Worm (Caenorhabditis elegans) whole organism, L4/young adult: ENCODE results near the gene sas-5.

Experiments
- W03F9.2 ChIP-seq: fragments of 150-350 bp; optimal IDR thresholded peaks from 2 replicates; lab custom pipeline; 2014; ENCODE audit warnings: missing biosample characterization, missing genetic modification characterization
- dao-5 ChIP-seq: sonication (generic microtip); optimal IDR thresholded peaks from 2 replicates; lab custom pipeline; 2016; ENCODE audit warnings: missing genotype, missing genetic modification characterization, moderate library complexity, missing compliant biosample characterization
- him-1 ChIP-seq: sonication (generic microtip); optimal IDR thresholded peaks from 2 replicates; lab custom pipeline; 2016; ENCODE audit warnings: missing genotype, missing genetic modification reagents, missing genetic modification characterization, missing compliant biosample characterization

sas-5 gene

ce11 chrV:11604484-11604883 lies 6.1 kb upstream of the sas-5 start, which contains the start of gene dhs-20:
Gene dhs-20 (minus strand): TSS chrV:11604563.
- no peak for TF ChIP-seq W03F9.2
- TF ChIP-seq dao-5 = no peak
- no peak for TF ChIP-seq him-1

ce11 chrV:11605227-11605626 lies 5.3 kb upstream of the sas-5 start:
- no peak for TF ChIP-seq him-1
- TF ChIP-seq dao-5 = no peak
- no peak for TF ChIP-seq W03F9.2

- TF ChIP-seq W03F9.2 (no peak), him-1 (no peak), dao-5 (no peak)
Measured at ce11 chrV:11606424-11606823, 4.1 kb upstream of the sas-5 start, which contains the start of gene idpp-16. Gene idpp-16 (minus strand): TSS chrV:11606524.

ce11 chrV:11610049-11610448 lies 488 bp upstream of the sas-5 start, which contains the start of gene piit-1:
Gene piit-1 (minus strand): TSS chrV:11610149.
- TF ChIP-seq him-1 (no peak), W03F9.2 (no peak), dao-5 (no peak)

ce11 chrV:11613007-11613406 lies 2.5 kb downstream of the sas-5 start, which contains the start of gene tag-290:
Gene tag-290 (plus strand): TSS chrV:11613307.
- TF ChIP-seq W03F9.2 (no peak), dao-5 (no peak), him-1 (no peak)

ce11 chrV:11614805-11615497 lies 4.4 kb downstream of the sas-5 start:
- no peak for TF ChIP-seq him-1
- TF ChIP-seq dao-5 = no peak
- no peak for TF ChIP-seq W03F9.2

ce11 chrV:11615948-11616681 lies 5.6 kb downstream of the sas-5 start, which contains the start of gene nlp-24:
Gene nlp-24 (plus strand): TSS chrV:11616376.
- TF ChIP-seq dao-5 (no peak), him-1 (no peak), W03F9.2 (no peak)

ce11 chrV:11616813-11617212 lies 6.3 kb downstream of the sas-5 start:
- TF ChIP-seq dao-5 (no peak), W03F9.2 (no peak), him-1 (no peak)

- no peak for TF ChIP-seq him-1
- no peak for TF ChIP-seq dao-5
- TF ChIP-seq W03F9.2 = no peak
Measured at ce11 chrV:11618173-11618572, 7.6 kb downstream of the sas-5 start, which contains the start of gene glb-15. Gene glb-15 (minus strand): TSS chrV:11618273.

ce11 chrV:11620081-11620480 lies 9.5 kb downstream of the sas-5 start:
- TF ChIP-seq dao-5 = no peak
- no peak for TF ChIP-seq W03F9.2
- TF ChIP-seq him-1 = no peak

- TF ChIP-seq dao-5 = no peak
- TF ChIP-seq W03F9.2 = no peak
- no peak for TF ChIP-seq him-1
Measured at ce11 chrV:11621276-11621675, 10.7 kb downstream of the sas-5 start.

ce11 chrV:11624954-11625353 lies 14.4 kb downstream of the sas-5 start:
- no peak for TF ChIP-seq him-1
- TF ChIP-seq W03F9.2 = no peak
- TF ChIP-seq dao-5 = no peak

ce11 chrV:11627837-11628236 lies 17.3 kb downstream of the sas-5 start:
- no peak for TF ChIP-seq dao-5
- no peak for TF ChIP-seq him-1
- TF ChIP-seq W03F9.2 = no peak

ce11 chrV:11629222-11630026 lies 18.9 kb downstream of the sas-5 start, which contains the start of gene F35B12.10:
Gene F35B12.10 (minus strand): TSS chrV:11629272.
- no peak for TF ChIP-seq W03F9.2
- no peak for TF ChIP-seq him-1
- no peak for TF ChIP-seq dao-5

- TF ChIP-seq him-1 (no peak), dao-5 (no peak), W03F9.2 (no peak)
Measured at ce11 chrV:11631128-11631527, 20.6 kb downstream of the sas-5 start.
